Worm (Caenorhabditis elegans) whole organism, late embryonic: ENCODE measurements around the gene pigg-1.

Experiments
- elt-2 ChIP-seq: sonication (generic microtip); optimal IDR thresholded peaks from 2 replicates; lab custom pipeline; 2016; ENCODE audit warnings: missing genetic modification reagents, missing genetic modification characterization, missing compliant biosample characterization
- hlh-15 ChIP-seq: sonication (generic microtip); optimal IDR thresholded peaks from 2 replicates; lab custom pipeline; 2016; ENCODE audit warnings: missing genetic modification characterization, missing compliant biosample characterization
- lin-11 ChIP-seq: fragments of 200-800 bp; sonication (Bioruptor generic); optimal IDR thresholded peaks from 2 replicates; lab custom pipeline; 2018; ENCODE audit warnings: mild to moderate bottlenecking, missing genetic modification characterization, missing compliant biosample characterization
- pha-4 ChIP-seq: fragments of 150-350 bp; optimal IDR thresholded peaks from 2 replicates; lab custom pipeline; 2018; ENCODE audit warnings: missing biosample characterization, missing genetic modification reagents, missing genetic modification characterization

DNA sequence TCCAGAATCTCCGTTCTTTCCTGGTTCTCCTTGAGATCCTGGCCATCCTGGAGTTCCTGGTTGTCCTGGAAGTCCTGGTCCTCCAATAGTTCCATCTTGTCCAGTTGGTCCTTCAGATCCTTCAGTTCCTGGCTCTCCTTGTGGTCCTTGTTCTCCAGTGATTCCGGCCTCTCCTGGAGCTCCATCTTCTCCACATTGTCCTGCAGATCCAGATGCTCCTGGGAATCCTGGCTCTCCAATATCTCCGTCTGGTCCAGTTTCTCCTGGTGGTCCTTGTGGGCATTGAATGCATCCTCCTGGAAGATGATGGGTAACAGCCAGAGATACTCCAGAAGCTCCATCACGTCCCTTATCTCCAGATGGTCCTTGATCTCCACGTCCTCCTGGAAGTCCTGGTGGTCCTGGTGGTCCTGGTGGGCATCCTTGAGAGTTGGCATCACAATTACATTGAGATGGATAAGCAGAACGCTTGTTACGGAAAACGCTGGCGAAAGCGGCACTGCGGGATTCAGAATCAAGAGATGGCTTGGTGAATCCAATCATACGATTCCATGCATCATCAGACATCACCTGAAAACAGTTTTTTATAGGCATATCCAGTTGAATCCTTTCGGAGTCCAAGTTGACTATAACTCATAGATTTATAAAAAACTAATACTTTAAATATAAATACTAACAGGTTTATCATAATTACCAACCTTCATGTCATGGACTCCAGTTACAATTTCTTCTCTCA is 31.7 kb downstream of the pigg-1 start:
- TF ChIP-seq hlh-15 (tag; lab: Kevin White, UChicago) (no peak), elt-2 (no peak), pha-4 (tag; lab: Kevin White, UChicago) (no peak), lin-11 (tag; lab: Kevin White, UChicago) (no peak)
